Worm (Caenorhabditis elegans) whole organism, L4 larva: ENCODE data around the gene Y48G9A.11.

Experiments used
- F26F4.8 ChIP-seq: fragments of 200-800 bp; sonication (Bioruptor generic); conservative IDR thresholded peaks from 2 replicates; pipeline ENCODE4 v1.3.6; 2022; ENCODE audit warnings: missing genetic modification characterization, missing compliant biosample characterization
- arid-1 ChIP-seq: fragments of 200-800 bp; sonication (Bioruptor generic); conservative IDR thresholded peaks from 2 replicates; pipeline ENCODE4 v1.3.6; 2022; ENCODE audit warnings: missing genetic modification reagents, missing genetic modification characterization, missing compliant biosample characterization
- madf-9 ChIP-seq: fragments of 200-800 bp; sonication (Bioruptor generic); conservative IDR thresholded peaks from 2 replicates; pipeline ENCODE4 v1.3.6; 2022; ENCODE audit warnings: missing genetic modification reagents, missing genetic modification characterization, missing compliant biosample characterization
- snpc-1.2 ChIP-seq: fragments of 200-800 bp; sonication (Bioruptor generic); IDR thresholded peaks from 2 replicates; pipeline ENCODE4 v1.3.6; 2022; ENCODE audit warnings: missing genetic modification reagents, missing genetic modification characterization, missing compliant biosample characterization
- vab-7 ChIP-seq: fragments of 200-800 bp; sonication (Bioruptor generic); IDR thresholded peaks from 2 replicates; pipeline ENCODE4 v1.3.6; 2022; ENCODE audit warnings: missing genetic modification reagents, missing genetic modification characterization, missing compliant biosample characterization

Gene Y48G9A.11

ce11 chrIII:2064936-2065335, 51.8 kb downstream of the Y48G9A.11 start:
- TF ChIP-seq madf-9 (GFP tag; lab: Robert Waterston, UW) (0 out of 2 replicates have a peak, but pooled peaks have one; percentile 19), snpc-1.2 (0 out of 2 replicates have a peak, but pooled peaks have one; percentile 21), arid-1 (0 out of 2 replicates have a peak, but pooled peaks have one; percentile 57), F26F4.8 (0 out of 2 replicates have a peak, but pooled peaks have one; percentile 29), vab-7 (GFP tag; lab: Robert Waterston, UW) (peak; percentile 70)
- TF ChIP-seq, all 104 proteins: peak for 5; not testable (repeated sequence) for 99
